Worm (Caenorhabditis elegans) whole organism, L4 larva: ENCODE data around the gene str-155.

Source experiments
- dmd-8 ChIP-seq: fragments of 200-800 bp; sonication (Bioruptor generic); IDR thresholded peaks from 2 replicates; pipeline ENCODE4 v1.3.6; 2022; ENCODE audit warnings: missing genetic modification characterization, missing compliant biosample characterization
- lin-13 ChIP-seq: fragments of 150-350 bp; optimal IDR thresholded peaks from 2 replicates; lab custom pipeline; 2014; ENCODE audit warnings: missing biosample characterization, missing genetic modification reagents, missing genetic modification characterization
- nhr-25 ChIP-seq: sonication (generic microtip); optimal IDR thresholded peaks from 2 replicates; lab custom pipeline; 2017; ENCODE audit warnings: missing genetic modification characterization, mild to moderate bottlenecking, missing compliant biosample characterization, antibody characterized with exemption, moderate library complexity, borderline replicate concordance; ENCODE audit not compliant: insufficient read depth
- nhr-28 ChIP-seq: fragments of 150-350 bp; optimal IDR thresholded peaks from 2 replicates; lab custom pipeline; 2014; ENCODE audit warnings: missing biosample characterization, missing genetic modification characterization
- nhr-77 ChIP-seq: fragments of 150-350 bp; optimal IDR thresholded peaks from 2 replicates; lab custom pipeline; 2014; ENCODE audit warnings: missing biosample characterization, missing genetic modification characterization

- TF ChIP-seq lin-13 (GFP tag; lab: Kevin White, UChicago) (no peak), nhr-28 (tag; lab: Kevin White, UChicago) (no peak), nhr-25 (no peak), nhr-77 (tag; lab: Kevin White, UChicago) (no peak), dmd-8 (GFP tag; lab: Robert Waterston, UW) (no peak)
Observed at ce11 chrIV:4937647-4938046, 21.9 kb downstream of the str-155 start, which contains the start of gene fbxa-86.
